Fruit fly (Drosophila melanogaster): ENCODE measurements around the gene Prosbeta3.

dm6 chr3R:9051937-9052680 lies 46.1 kb upstream of the Prosbeta3 start, which contains the start of gene Kdm2:
- TF ChIP-seq tj (GFP tag; optimal IDR thresholded peaks at IDR 0.05) (peak; percentile 14), Crg-1 (GFP tag; optimal IDR thresholded peaks at IDR 0.05) (no peak), pad (GFP tag; optimal IDR thresholded peaks at IDR 0.05) (no peak), CG5204 (GFP tag; optimal IDR thresholded peaks at IDR 0.05) (no peak), cnc (optimal IDR thresholded peaks at IDR 0.05) (no peak), kay (GFP tag; ENCODE audit: borderline replicate concordance) (peak; percentile 59), CG12768 (GFP tag; optimal IDR thresholded peaks at IDR 0.05) (peak; percentile 2), ovo (GFP tag; optimal IDR thresholded peaks at IDR 0.05) (no peak), toe (GFP tag; optimal IDR thresholded peaks at IDR 0.05) (no peak)

Measured in whole organism, adult.